Worm (Caenorhabditis elegans) whole organism, late embryonic: ENCODE data around the gene nspe-5.

ENCODE experiments used
- sdc-2 ChIP-seq: sonication (generic microtip); optimal IDR thresholded peaks from 2 replicates; lab custom pipeline; 2016; ENCODE audit warnings: missing genotype, missing genetic modification characterization, missing compliant biosample characterization

Gene nspe-5

DNA sequence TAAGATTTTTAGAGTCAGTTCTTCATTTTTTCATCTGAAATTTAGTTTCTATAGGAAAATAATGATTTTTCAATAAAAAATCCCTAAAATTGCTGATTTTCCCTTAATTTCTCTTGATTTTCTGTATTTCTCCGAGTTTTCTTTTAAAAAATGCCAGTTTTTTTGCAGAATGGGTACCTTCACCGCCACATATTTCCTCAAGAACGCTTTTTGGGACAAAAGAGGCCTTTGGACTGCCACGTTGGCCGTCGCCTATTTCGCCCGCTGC, 50.1 kb downstream of the nspe-5 start, which contains the start of gene Y38E10A.24:
TSS of gene Y38E10A.24 (plus strand) at position 169 of the 268 bp plus-strand sequence.
- no peak for TF ChIP-seq sdc-2
- TF ChIP-seq, all 69 proteins: peak for 0
